Worm (Caenorhabditis elegans): ENCODE results near the gene lbp-1.

Gene lbp-1

ce11 chrX:3258842-3259241 lies at the start of gene lbp-1:
lbp-1 (plus strand) TSS chrX:3259142.
- TF ChIP-seq elt-2 (tag; optimal IDR thresholded peaks at IDR 0.05) (no peak), mdl-1 (tag; optimal IDR thresholded peaks at IDR 0.05) (no peak), nhr-237 (tag; optimal IDR thresholded peaks at IDR 0.05) (no peak), isw-1 (GFP tag; IDR thresholded peaks at IDR 0.05) (no peak), nhr-77 (tag; optimal IDR thresholded peaks at IDR 0.05) (no peak), hlh-4 (tag; optimal IDR thresholded peaks at IDR 0.05) (no peak), xbp-1 (tag; optimal IDR thresholded peaks at IDR 0.05) (no peak), dpl-1 (GFP tag; optimal IDR thresholded peaks at IDR 0.05) (no peak), swsn-7 (tag; optimal IDR thresholded peaks at IDR 0.05) (no peak), elt-3 (tag; optimal IDR thresholded peaks at IDR 0.05) (no peak), nhr-47 (tag; optimal IDR thresholded peaks at IDR 0.05) (no peak), ceh-90 (tag; optimal IDR thresholded peaks at IDR 0.05) (no peak), aly-2 (tag; optimal IDR thresholded peaks at IDR 0.05) (no peak), snpc-4 (tag; optimal IDR thresholded peaks at IDR 0.05) (no peak), C04F5.9 (tag; optimal IDR thresholded peaks at IDR 0.05) (no peak)

- TF ChIP-seq mef-2 (tag; optimal IDR thresholded peaks at IDR 0.05): no peak
- no peak for TF ChIP-seq hlh-4 (tag; optimal IDR thresholded peaks at IDR 0.05)
- TF ChIP-seq nhr-84 (tag; optimal IDR thresholded peaks at IDR 0.05): no peak
- no peak for TF ChIP-seq snpc-4 (tag; optimal IDR thresholded peaks at IDR 0.05)
- TF ChIP-seq fkh-8 (tag; optimal IDR thresholded peaks at IDR 0.05): no peak
- TF ChIP-seq C16A3.4 (tag; optimal IDR thresholded peaks at IDR 0.05): no peak
- no peak for TF ChIP-seq aha-1 (tag; optimal IDR thresholded peaks at IDR 0.05)
- no peak for TF ChIP-seq ama-1 (optimal IDR thresholded peaks at IDR 0.05)
- no peak for TF ChIP-seq nhr-19 (GFP tag; conservative IDR thresholded peaks at IDR 0.05)
- TF ChIP-seq nhr-20 (tag; optimal IDR thresholded peaks at IDR 0.05): no peak
- TF ChIP-seq ces-1 (GFP tag; optimal IDR thresholded peaks at IDR 0.05): no peak
- TF ChIP-seq fkh-4 (tag; optimal IDR thresholded peaks at IDR 0.05; ENCODE audit: borderline replicate concordance): no peak
- no peak for TF ChIP-seq nhr-77 (tag; optimal IDR thresholded peaks at IDR 0.05)
- TF ChIP-seq ceh-90 (tag; optimal IDR thresholded peaks at IDR 0.05): no peak
- TF ChIP-seq nhr-85 (tag): no peak
- TF ChIP-seq rnt-1 (tag; optimal IDR thresholded peaks at IDR 0.05): no peak
- TF ChIP-seq Y116A8C.19 (tag; optimal IDR thresholded peaks at IDR 0.05; ENCODE audit: borderline replicate concordance): no peak
- no peak for TF ChIP-seq mdl-1 (tag; optimal IDR thresholded peaks at IDR 0.05)
- no peak for TF ChIP-seq elt-3 (tag; optimal IDR thresholded peaks at IDR 0.05)
- no peak for TF ChIP-seq unc-86 (tag; optimal IDR thresholded peaks at IDR 0.05)
These were observed 49.4 kb upstream of the lbp-1 start, which contains the start of gene F28B4.4 for ce11 chrX:3209523-3209922. F28B4.4 (minus strand) TSS chrX:3209623.

ce11 chrX:3216698-3217097 lies 42.2 kb upstream of the lbp-1 start:
- TF ChIP-seq tbx-2 (tag; optimal IDR thresholded peaks at IDR 0.05) (no peak), dsc-1 (tag; optimal IDR thresholded peaks at IDR 0.05) (peak; percentile 24)

- TF ChIP-seq efl-1 (optimal IDR thresholded peaks at IDR 0.05) (no peak), efl-1 (GFP tag; optimal IDR thresholded peaks at IDR 0.05 in 1 of 2) (peak in 1 of 2 experiments; percentile 69), nhr-90 (tag; optimal IDR thresholded peaks at IDR 0.05; ENCODE audit: poor library complexity) (no peak), pag-3 (tag; optimal IDR thresholded peaks at IDR 0.05; ENCODE audit: borderline replicate concordance, insufficient read depth) (peak; percentile 60), snu-23 (GFP tag; optimal IDR thresholded peaks at IDR 0.05) (peak; percentile 7), dpl-1 (GFP tag; optimal IDR thresholded peaks at IDR 0.05) (no peak), nhr-77 (tag; optimal IDR thresholded peaks at IDR 0.05) (no peak), aha-1 (tag; optimal IDR thresholded peaks at IDR 0.05) (no peak), blmp-1 (tag; optimal IDR thresholded peaks at IDR 0.05) (peak; percentile 83), elt-2 (tag; optimal IDR thresholded peaks at IDR 0.05) (peak; percentile 61), elt-3 (tag; optimal IDR thresholded peaks at IDR 0.05) (peak in 3 of 6 experiments; percentile 21 to 39 (median 23)), lin-14 (GFP tag; optimal IDR thresholded peaks at IDR 0.05) (peak; percentile 24)
These were observed 40.7 kb upstream of the lbp-1 start for ce11 chrX:3218040-3218795.

Measured in whole organism, L1 larva.